Worm (Caenorhabditis elegans) whole organism, L3 larva: ENCODE data around the gene F08G2.5.

Experiments used
- R02D3.7 ChIP-seq: fragments of 150-350 bp; optimal IDR thresholded peaks from 2 replicates; lab custom pipeline; 2014; ENCODE audit warnings: missing biosample characterization, missing genetic modification characterization
- ZK546.5 ChIP-seq: sonication (generic microtip); optimal IDR thresholded peaks from 2 replicates; lab custom pipeline; 2017; ENCODE audit warnings: missing biosample characterization, missing genetic modification characterization
- ceh-16 ChIP-seq: sonication (generic microtip); optimal IDR thresholded peaks from 2 replicates; lab custom pipeline; 2017; ENCODE audit warnings: missing biosample characterization, missing genetic modification characterization
- fkh-10 ChIP-seq: sonication (generic microtip); optimal IDR thresholded peaks from 2 replicates; lab custom pipeline; 2017; ENCODE audit warnings: missing biosample characterization, missing genetic modification reagents, missing genetic modification characterization
- jun-1 ChIP-seq: fragments of 150-350 bp; optimal IDR thresholded peaks from 2 replicates; lab custom pipeline; 2014; ENCODE audit warnings: missing biosample characterization, missing genetic modification reagents, missing genetic modification characterization
- lsy-12 ChIP-seq: sonication (generic microtip); optimal IDR thresholded peaks from 2 replicates; lab custom pipeline; 2016; ENCODE audit warnings: mild to moderate bottlenecking, missing genetic modification characterization, missing compliant biosample characterization
- nhr-28 ChIP-seq: fragments of 150-350 bp; optimal IDR thresholded peaks from 2 replicates; lab custom pipeline; 2014; ENCODE audit warnings: missing biosample characterization, missing genetic modification characterization
- snpc-4 ChIP-seq: fragments of 150-350 bp; optimal IDR thresholded peaks from 2 replicates; lab custom pipeline; 2014; ENCODE audit warnings: missing biosample characterization, missing genetic modification characterization

- TF ChIP-seq jun-1 (tag; lab: Kevin White, UChicago) (no peak), fkh-10 (GFP tag; lab: Kevin White, UChicago) (no peak), ZK546.5 (tag; lab: Kevin White, UChicago) (no peak), R02D3.7 (tag; lab: Kevin White, UChicago) (no peak), nhr-28 (tag; lab: Kevin White, UChicago) (no peak), snpc-4 (no peak), ceh-16 (no peak), lsy-12 (tag; lab: Kevin White, UChicago) (no peak)
Observed at ce11 chrII:13838403-13838802, 5.0 kb upstream of the F08G2.5 start.
